Worm (Caenorhabditis elegans) whole organism, mixed stage, embryonic: Measurements from ENCODE around the gene E04F6.9.

Experiments used
- lin-13 ChIP-seq: fragments of 150-350 bp; optimal IDR thresholded peaks from 2 replicates; lab custom pipeline; 2014; ENCODE audit warnings: missing biosample characterization, missing genetic modification characterization
- nhr-237 ChIP-seq: fragments of 150-350 bp; optimal IDR thresholded peaks from 2 replicates; lab custom pipeline; 2014; ENCODE audit warnings: missing biosample characterization, missing genetic modification characterization
- pha-4 ChIP-seq: fragments of 150-350 bp; optimal IDR thresholded peaks from 2 replicates; lab custom pipeline; 2018; ENCODE audit warnings: missing biosample characterization, missing genetic modification reagents, missing genetic modification characterization
- ztf-11 ChIP-seq: fragments of 150-350 bp; optimal IDR thresholded peaks from 2 replicates; lab custom pipeline; 2014; ENCODE audit warnings: missing biosample characterization, missing genetic modification characterization

DNA sequence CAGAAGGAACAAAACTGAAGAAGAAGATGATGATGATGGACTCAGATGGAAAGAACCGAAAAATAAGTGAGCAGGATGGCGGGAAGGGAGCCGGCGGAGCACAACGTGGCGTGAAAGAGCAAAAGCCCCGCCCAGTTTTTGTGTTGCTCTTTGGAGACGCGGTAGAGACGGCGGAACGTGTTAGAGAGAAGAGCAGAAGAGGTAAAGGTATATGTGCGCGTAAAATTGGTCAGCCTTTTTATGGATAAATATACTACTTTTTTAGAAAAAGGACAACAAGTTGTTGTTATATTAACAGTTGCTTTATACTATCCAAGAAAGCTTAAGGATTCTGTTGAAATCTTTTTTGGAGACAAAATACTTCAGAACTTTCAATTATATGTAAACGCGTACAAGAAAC lies 5.1 kb upstream of the E04F6.9 start, which contains the start of gene E04F6.10:
- TF ChIP-seq pha-4 (no peak), lin-13 (tag; lab: Kevin White, UChicago) (no peak), ztf-11 (tag; lab: Kevin White, UChicago) (no peak), nhr-237 (tag; lab: Kevin White, UChicago) (no peak)
